In genomic region chr3L:18622422-18622739, dm6 we compare ENCODE assay signal across 4 fruit fly cellular contexts.
TF ChIP-seq lines count a peak whose summit lies in the region.

bora (plus strand) TSS chr3L:18622692.

- no peak for TF ChIP-seq CTCF in whole organism, embryonic (GFP tag; optimal IDR thresholded peaks at IDR 0.05; lab: Kevin White, UChicago)

TF ChIP-seq in whole organism, adult, 20 proteins besides CTCF, POLR2A, EP300 and RAD21:
- no peak for TF ChIP-seq cic (GFP tag; optimal IDR thresholded peaks at IDR 0.05; lab: Kevin White, UChicago)
- no peak for TF ChIP-seq CG33017 (tag; optimal IDR thresholded peaks at IDR 0.05; lab: Kevin White, UChicago)
- peak; percentile 14 for TF ChIP-seq CG12768 (GFP tag; optimal IDR thresholded peaks at IDR 0.05; lab: Kevin White, UChicago)

TF ChIP-seq in whole organism, embryonic, 481 proteins besides CTCF, POLR2A, EP300 and RAD21 (continues in another document):
- TF ChIP-seq Oli (tag; optimal IDR thresholded peaks at IDR 0.05; lab: Kevin White, UChicago) (no peak), gfzf (GFP tag; optimal IDR thresholded peaks at IDR 0.05; lab: Kevin White, UChicago) (peak; percentile 61), crp (GFP tag; optimal IDR thresholded peaks at IDR 0.05; lab: Kevin White, UChicago) (peak; percentile 10 to 85), Dref (GFP tag; IDR thresholded peaks at IDR 0.05; lab: Robert Waterston, UW) (peak; percentile 61), ken (GFP tag; IDR thresholded peaks at IDR 0.05; lab: Robert Waterston, UW) (no peak), grn (GFP tag; optimal IDR thresholded peaks at IDR 0.05; lab: Kevin White, UChicago) (no peak), CG1603 (tag; optimal IDR thresholded peaks at IDR 0.05; lab: Kevin White, UChicago) (peak; percentile 1), zfh1 (GFP tag; IDR thresholded peaks at IDR 0.05; lab: Robert Waterston, UW) (no peak), HLH4C (GFP tag; IDR thresholded peaks at IDR 0.05; lab: Robert Waterston, UW; ENCODE audit: partially characterized antibody) (peak; percentile 43; the same call in 1 of the 3 replicates), MBD-R2 (GFP tag; IDR thresholded peaks at IDR 0.05; lab: Robert Waterston, UW) (0 out of 2 replicates have a peak, but pooled peaks have one; percentile 33), E2f2 (GFP tag; IDR thresholded peaks at IDR 0.05; lab: Robert Waterston, UW) (peak; percentile 92), CG1024 (GFP tag; IDR thresholded peaks at IDR 0.05; lab: Robert Waterston, UW) (no peak), sens (GFP tag; lab: Kevin White, UChicago) (peak; percentile 90), Sry-δ (GFP tag; optimal IDR thresholded peaks at IDR 0.05; lab: Kevin White, UChicago) (peak; percentile 44), CG8290 (GFP tag; optimal IDR thresholded peaks at IDR 0.05; lab: Kevin White, UChicago) (no peak), CG8290 (tag; optimal IDR thresholded peaks at IDR 0.05; lab: Kevin White, UChicago) (peak in 1 of 2 experiments; percentile 5), CG10274 (GFP tag; optimal IDR thresholded peaks at IDR 0.05; lab: Kevin White, UChicago) (no peak), CG8944 (GFP tag; optimal IDR thresholded peaks at IDR 0.05; lab: Kevin White, UChicago) (peak; percentile 24), CG9797 (GFP tag; optimal IDR thresholded peaks at IDR 0.05; lab: Kevin White, UChicago) (peak; percentile 72), Med (GFP tag; lab: Kevin White, UChicago) (peak; percentile 56), zen2 (GFP tag; IDR thresholded peaks at IDR 0.05; lab: Robert Waterston, UW; ENCODE audit: partially characterized antibody) (no peak), pzg (GFP tag; optimal IDR thresholded peaks at IDR 0.05; lab: Kevin White, UChicago) (peak; percentile 27), CG30403 (GFP tag; optimal IDR thresholded peaks at IDR 0.05; lab: Kevin White, UChicago) (peak; percentile 14), Rx (GFP tag; IDR thresholded peaks at IDR 0.05; lab: Robert Waterston, UW) (0 out of 2 replicates have a peak, but pooled peaks have one; percentile 9), CG15514 (GFP tag; optimal IDR thresholded peaks at IDR 0.05; lab: Kevin White, UChicago) (no peak), Pdp1 (GFP tag; optimal IDR thresholded peaks at IDR 0.05; lab: Kevin White, UChicago) (peak in 1 of 2 experiments; percentile 20), chn (GFP tag; optimal IDR thresholded peaks at IDR 0.05; lab: Kevin White, UChicago) (no peak), knrl (GFP tag; IDR thresholded peaks at IDR 0.05; lab: Robert Waterston, UW; ENCODE audit: partially characterized antibody) (0 out of 3 replicates have a peak, but pooled peaks have one; percentile 29)

TF ChIP-seq in whole organism, prepupa, 60 proteins besides CTCF, POLR2A, EP300 and RAD21:
- TF ChIP-seq CG10631 (GFP tag; optimal IDR thresholded peaks at IDR 0.05; lab: Kevin White, UChicago) (no peak), Lpt (GFP tag; optimal IDR thresholded peaks at IDR 0.05; lab: Kevin White, UChicago) (no peak), svp (GFP tag; lab: Kevin White, UChicago) (no peak), Sox15 (GFP tag; optimal IDR thresholded peaks at IDR 0.05; lab: Kevin White, UChicago) (no peak), pdm3 (GFP tag; optimal IDR thresholded peaks at IDR 0.05; lab: Kevin White, UChicago) (no peak), fkh (GFP tag; optimal IDR thresholded peaks at IDR 0.05; lab: Kevin White, UChicago) (no peak), CG8119 (GFP tag; IDR thresholded peaks at IDR 0.05; lab: Robert Waterston, UW) (no peak), net (GFP tag; optimal IDR thresholded peaks at IDR 0.05; lab: Kevin White, UChicago) (no peak), Eip78C (GFP tag; lab: Kevin White, UChicago) (peak; percentile 46), topi (GFP tag; optimal IDR thresholded peaks at IDR 0.05; lab: Kevin White, UChicago) (no peak), acj6 (GFP tag; optimal IDR thresholded peaks at IDR 0.05; lab: Kevin White, UChicago) (peak; percentile 4), CG6163 (GFP tag; IDR thresholded peaks at IDR 0.05; lab: Robert Waterston, UW) (0 out of 3 replicates have a peak, but pooled peaks have one; percentile 6), Eip75B (GFP tag; optimal IDR thresholded peaks at IDR 0.05; lab: Kevin White, UChicago) (no peak), CG16779 (tag; optimal IDR thresholded peaks at IDR 0.05; lab: Kevin White, UChicago) (no peak)

TF ChIP-seq in whole organism, wandering third instar larva, 38 proteins besides CTCF, POLR2A, EP300 and RAD21:
- TF ChIP-seq tai (GFP tag; optimal IDR thresholded peaks at IDR 0.05; lab: Kevin White, UChicago): peak; percentile 40
- no peak for TF ChIP-seq Hr78 (GFP tag; optimal IDR thresholded peaks at IDR 0.05; lab: Kevin White, UChicago)
- peak in 1 of 2 experiments; percentile 25 for TF ChIP-seq foxo (GFP tag; optimal IDR thresholded peaks at IDR 0.05; lab: Kevin White, UChicago)
- TF ChIP-seq dsf (GFP tag; optimal IDR thresholded peaks at IDR 0.05; lab: Kevin White, UChicago; ENCODE audit: borderline replicate concordance): no peak
TF ChIP-seq in whole organism, wandering third instar larva: peak in this region for 2.
